Worm (Caenorhabditis elegans) whole organism, L2 larva: ENCODE results near the gene T08A9.13.

Source experiments
- C34F6.9 ChIP-seq: fragments of 150-350 bp; optimal IDR thresholded peaks from 2 replicates; lab custom pipeline; 2014; ENCODE audit warnings: missing biosample characterization, missing genetic modification characterization
- F13H6.1 ChIP-seq: sonication (generic microtip); optimal IDR thresholded peaks from 2 replicates; lab custom pipeline; 2016; ENCODE audit warnings: missing genetic modification characterization, missing compliant biosample characterization
- R02D3.7 ChIP-seq: fragments of 150-350 bp; optimal IDR thresholded peaks from 2 replicates; lab custom pipeline; 2014; ENCODE audit warnings: missing biosample characterization, missing genetic modification characterization
- Y55F3AM.14 ChIP-seq: fragments of 200-800 bp; sonication (Bioruptor generic); optimal IDR thresholded peaks from 2 replicates; lab custom pipeline; 2018; ENCODE audit warnings: mild to moderate bottlenecking, missing genetic modification characterization, missing compliant biosample characterization
- ZK546.5 ChIP-seq: sonication (generic microtip); optimal IDR thresholded peaks from 2 replicates; lab custom pipeline; 2017; ENCODE audit warnings: missing biosample characterization, missing genetic modification characterization
- alr-1 ChIP-seq: fragments of 150-350 bp; optimal IDR thresholded peaks from 2 replicates; lab custom pipeline; 2014; ENCODE audit warnings: missing biosample characterization, missing genetic modification characterization
- aly-2 ChIP-seq: fragments of 150-350 bp; optimal IDR thresholded peaks from 2 replicates; lab custom pipeline; 2014; ENCODE audit warnings: missing biosample characterization, missing genetic modification characterization
- ama-1 ChIP-seq: fragments of 150-350 bp; optimal IDR thresholded peaks from 2 replicates; lab custom pipeline; 2018; ENCODE audit warnings: inconsistent platforms
- blmp-1 ChIP-seq: sonication (generic microtip); optimal IDR thresholded peaks from 2 replicates; lab custom pipeline; 2017; ENCODE audit warnings: missing genetic modification characterization, mild to moderate bottlenecking, missing compliant biosample characterization, antibody characterized with exemption, moderate library complexity; ENCODE audit not compliant: insufficient read depth
- ceh-16 ChIP-seq: fragments of 150-350 bp; optimal IDR thresholded peaks from 2 replicates; lab custom pipeline; 2014; ENCODE audit warnings: missing biosample characterization, missing genetic modification characterization
- ceh-82 ChIP-seq: fragments of 150-350 bp; optimal IDR thresholded peaks from 2 replicates; lab custom pipeline; 2014; ENCODE audit warnings: missing biosample characterization, missing genetic modification characterization
- crh-2 ChIP-seq: sonication (generic microtip); optimal IDR thresholded peaks from 2 replicates; lab custom pipeline; 2017; ENCODE audit warnings: missing biosample characterization, missing genetic modification characterization
- dmd-4 ChIP-seq: sonication (generic microtip); optimal IDR thresholded peaks from 2 replicates; lab custom pipeline; 2017; ENCODE audit warnings: missing biosample characterization, missing genetic modification characterization
- egl-27 ChIP-seq: sonication (generic microtip); optimal IDR thresholded peaks from 3 replicates; lab custom pipeline; 2017; ENCODE audit warnings: missing biosample characterization, missing genetic modification reagents, missing genetic modification characterization
- elt-1 ChIP-seq: fragments of 150-350 bp; optimal IDR thresholded peaks from 2 replicates; lab custom pipeline; 2014; ENCODE audit warnings: missing biosample characterization, missing genetic modification characterization
- elt-3 ChIP-seq: sonication (generic microtip); optimal IDR thresholded peaks from 2 replicates; lab custom pipeline; 2017; ENCODE audit warnings: missing biosample characterization, missing genetic modification characterization
- fos-1 ChIP-seq: fragments of 150-350 bp; optimal IDR thresholded peaks from 2 replicates; lab custom pipeline; 2014; ENCODE audit warnings: missing biosample characterization, missing genetic modification characterization
- gmeb-1 ChIP-seq: fragments of 150-350 bp; optimal IDR thresholded peaks from 2 replicates; lab custom pipeline; 2014; ENCODE audit warnings: missing biosample characterization, missing genetic modification characterization
- lin-11 ChIP-seq: fragments of 150-350 bp; sonication (generic microtip); optimal IDR thresholded peaks from 2 replicates; lab custom pipeline; 2014; ENCODE audit warnings: missing biosample characterization, missing genetic modification characterization, inconsistent platforms, mixed read lengths
- lin-13 ChIP-seq: fragments of 150-350 bp; optimal IDR thresholded peaks from 2 replicates; lab custom pipeline; 2014; ENCODE audit warnings: missing biosample characterization, missing genetic modification reagents, missing genetic modification characterization
- lin-39 ChIP-seq: fragments of 150-350 bp; optimal IDR thresholded peaks from 2 replicates; lab custom pipeline; 2014; ENCODE audit warnings: missing biosample characterization, missing genetic modification reagents, missing genetic modification characterization
- lsy-2 ChIP-seq, 2 experiments: fragments of 150-350 bp in 1 of 2; sonication (generic microtip) in 1 of 2; optimal IDR thresholded peaks; 2 replicates each; lab custom pipeline; 2014 to 2017; ENCODE audit warnings: missing biosample characterization in 2 of 2, missing genetic modification characterization in 2 of 2
- mab-5 ChIP-seq: fragments of 150-350 bp; optimal IDR thresholded peaks from 2 replicates; lab custom pipeline; 2014; ENCODE audit warnings: missing biosample characterization, missing genetic modification characterization
- mbf-1 ChIP-seq: sonication (generic microtip); optimal IDR thresholded peaks from 2 replicates; lab custom pipeline; 2017; ENCODE audit warnings: missing biosample characterization, missing genetic modification characterization
- mdl-1 ChIP-seq, 2 experiments: fragments of 150-350 bp in 1 of 2; sonication (generic microtip) in 1 of 2; optimal IDR thresholded peaks; 2 replicates each; lab custom pipeline; 2017; ENCODE audit warnings: missing biosample characterization in 2 of 2, missing genetic modification characterization in 2 of 2
- nhr-10 ChIP-seq: sonication (generic microtip); optimal IDR thresholded peaks from 2 replicates; lab custom pipeline; 2017; ENCODE audit warnings: missing biosample characterization, missing genetic modification characterization
- nhr-11 ChIP-seq: fragments of 150-350 bp; optimal IDR thresholded peaks from 2 replicates; lab custom pipeline; 2014; ENCODE audit warnings: missing biosample characterization, missing genetic modification characterization
- nhr-12 ChIP-seq: fragments of 150-350 bp; optimal IDR thresholded peaks from 2 replicates; lab custom pipeline; 2014; ENCODE audit warnings: missing biosample characterization, missing genetic modification characterization
- nhr-129 ChIP-seq: fragments of 150-350 bp; optimal IDR thresholded peaks from 2 replicates; lab custom pipeline; 2014; ENCODE audit warnings: missing biosample characterization, missing genetic modification characterization
- nhr-21 ChIP-seq: fragments of 150-350 bp; optimal IDR thresholded peaks from 2 replicates; lab custom pipeline; 2014; ENCODE audit warnings: missing biosample characterization, missing genetic modification characterization
- nhr-23 ChIP-seq: fragments of 150-350 bp; optimal IDR thresholded peaks from 2 replicates; lab custom pipeline; 2014; ENCODE audit warnings: missing biosample characterization, missing genetic modification reagents, missing genetic modification characterization
- nhr-237 ChIP-seq: fragments of 150-350 bp; optimal IDR thresholded peaks from 2 replicates; lab custom pipeline; 2014; ENCODE audit warnings: missing biosample characterization, missing genetic modification characterization
- nhr-25 ChIP-seq: fragments of 150-350 bp; sonication (generic microtip); optimal IDR thresholded peaks from 3 replicates; lab custom pipeline; 2014; ENCODE audit warnings: missing biosample characterization, missing genetic modification characterization
- nhr-6 ChIP-seq: fragments of 150-350 bp; optimal IDR thresholded peaks from 2 replicates; lab custom pipeline; 2014; ENCODE audit warnings: missing biosample characterization, missing genetic modification characterization
- nhr-77 ChIP-seq: fragments of 150-350 bp; optimal IDR thresholded peaks from 2 replicates; lab custom pipeline; 2014; ENCODE audit warnings: missing biosample characterization, missing genetic modification characterization
- peb-1 ChIP-seq: fragments of 150-350 bp; optimal IDR thresholded peaks from 2 replicates; lab custom pipeline; 2014; ENCODE audit warnings: missing biosample characterization, missing genetic modification characterization
- sem-4 ChIP-seq: fragments of 150-350 bp; optimal IDR thresholded peaks from 2 replicates; lab custom pipeline; 2014; ENCODE audit warnings: missing biosample characterization, missing genetic modification reagents, missing genetic modification characterization
- skn-1 ChIP-seq: sonication (generic microtip); optimal IDR thresholded peaks from 2 replicates; lab custom pipeline; 2017; ENCODE audit warnings: missing biosample characterization, missing genetic modification characterization
- sma-3 ChIP-seq: sonication (generic microtip); optimal IDR thresholded peaks from 2 replicates; lab custom pipeline; 2016; ENCODE audit warnings: missing genetic modification reagents, missing genetic modification characterization, missing compliant biosample characterization
- sma-9 ChIP-seq, 2 experiments: fragments of 150-350 bp in 1 of 2; sonication (generic microtip) in 1 of 2; optimal IDR thresholded peaks; 2 replicates each; lab custom pipeline; 2014 to 2016; ENCODE audit warnings: missing genetic modification characterization in 2 of 2, mild to moderate bottlenecking in 1 of 2, missing biosample characterization in 1 of 2, missing compliant biosample characterization in 1 of 2, missing genetic modification reagents in 1 of 2, moderate library complexity in 1 of 2
- snpc-4 ChIP-seq: fragments of 150-350 bp; optimal IDR thresholded peaks from 2 replicates; lab custom pipeline; 2014; ENCODE audit warnings: missing biosample characterization, missing genetic modification characterization
- unc-39 ChIP-seq: fragments of 150-350 bp; optimal IDR thresholded peaks from 2 replicates; lab custom pipeline; 2014; ENCODE audit warnings: missing biosample characterization, missing genetic modification characterization
- unc-55 ChIP-seq: fragments of 150-350 bp; sonication (generic microtip); optimal IDR thresholded peaks from 3 replicates; lab custom pipeline; 2014; ENCODE audit warnings: missing biosample characterization, missing genetic modification reagents, missing genetic modification characterization
- unc-62 ChIP-seq: fragments of 150-350 bp; optimal IDR thresholded peaks from 2 replicates; lab custom pipeline; 2014; ENCODE audit warnings: missing biosample characterization, missing genetic modification reagents, missing genetic modification characterization
- zag-1 ChIP-seq: fragments of 150-350 bp; optimal IDR thresholded peaks from 2 replicates; lab custom pipeline; 2014; ENCODE audit warnings: missing biosample characterization, missing genetic modification characterization
- ztf-1 ChIP-seq: fragments of 200-800 bp; sonication (Bioruptor generic); conservative IDR thresholded peaks from 2 replicates; pipeline ENCODE4 v1.3.6; 2022; ENCODE audit warnings: missing genetic modification characterization, missing compliant biosample characterization
- ztf-11 ChIP-seq: sonication (generic microtip); optimal IDR thresholded peaks from 2 replicates; lab custom pipeline; 2017; ENCODE audit warnings: missing biosample characterization, missing genetic modification characterization
- ztf-4 ChIP-seq: fragments of 150-350 bp; optimal IDR thresholded peaks from 2 replicates; lab custom pipeline; 2014; ENCODE audit warnings: missing biosample characterization, missing genetic modification characterization

The T08A9.13 gene

ce11 chrX:7340915-7341559 lies 18.8 kb upstream of the T08A9.13 start, which contains the start of gene C07D8.6:
TSS of gene C07D8.6 (plus strand) at chrX:7341509.
- TF ChIP-seq blmp-1, result no peak
- TF ChIP-seq ceh-16, result no peak
- peak; percentile 88 for TF ChIP-seq skn-1 (tag; lab: Kevin White, UChicago)
- TF ChIP-seq Y55F3AM.14 (GFP tag; lab: Kevin White, UChicago), result no peak
- TF ChIP-seq gmeb-1 (tag; lab: Kevin White, UChicago), result peak; percentile 40
- TF ChIP-seq nhr-11 (tag; lab: Kevin White, UChicago), result no peak
- no peak for TF ChIP-seq unc-39
- no peak for TF ChIP-seq ZK546.5 (tag; lab: Kevin White, UChicago)
- peak; percentile 37 for TF ChIP-seq sma-3
- no peak for TF ChIP-seq unc-55 (GFP tag; lab: Kevin White, UChicago)
- TF ChIP-seq crh-2 (tag; lab: Kevin White, UChicago), result peak; percentile 78
- no peak for TF ChIP-seq ztf-11 (tag; lab: Kevin White, UChicago)
- no peak for TF ChIP-seq egl-27
- TF ChIP-seq ceh-82 (tag; lab: Kevin White, UChicago), result no peak
- no peak for TF ChIP-seq R02D3.7
- TF ChIP-seq ama-1, result no peak
- TF ChIP-seq mab-5 (tag; lab: Kevin White, UChicago), result no peak
- TF ChIP-seq sem-4 (tag; lab: Kevin White, UChicago), result no peak
- TF ChIP-seq nhr-10, result no peak
- TF ChIP-seq elt-1 (tag; lab: Kevin White, UChicago), result no peak
- no peak for TF ChIP-seq nhr-6 (tag; lab: Kevin White, UChicago)
- TF ChIP-seq lin-11 (tag; lab: Kevin White, UChicago), result no peak
- TF ChIP-seq elt-3 (tag; lab: Kevin White, UChicago), result no peak
- peak in 1 of 2 experiments; percentile 9 for TF ChIP-seq mdl-1 (tag; optimal IDR thresholded peaks at IDR 0.05; lab: Kevin White, UChicago)
- TF ChIP-seq ztf-1 (GFP tag; lab: Robert Waterston, UW), result no peak
- peak; percentile 57 for TF ChIP-seq nhr-129
- no peak for TF ChIP-seq dmd-4 (tag; lab: Kevin White, UChicago)
- no peak for TF ChIP-seq nhr-12 (tag; lab: Kevin White, UChicago)
- no peak for TF ChIP-seq peb-1 (tag; lab: Kevin White, UChicago)
- no peak for TF ChIP-seq nhr-237 (tag; lab: Kevin White, UChicago)
- no peak for TF ChIP-seq unc-62 (GFP tag; lab: Kevin White, UChicago)
- TF ChIP-seq lin-39, result no peak
- no peak for TF ChIP-seq ztf-4 (tag; lab: Kevin White, UChicago)
- peak; percentile 79 for TF ChIP-seq sma-9 (GFP tag; optimal IDR thresholded peaks at IDR 0.05; lab: Kevin White, UChicago)
- TF ChIP-seq sma-9 (tag; optimal IDR thresholded peaks at IDR 0.05; lab: Kevin White, UChicago), result no peak
- TF ChIP-seq zag-1 (tag; lab: Kevin White, UChicago), result no peak
- no peak for TF ChIP-seq nhr-21 (tag; lab: Kevin White, UChicago)
- no peak for TF ChIP-seq alr-1
- no peak for TF ChIP-seq C34F6.9
- TF ChIP-seq lin-13 (GFP tag; lab: Kevin White, UChicago), result no peak
- TF ChIP-seq fos-1 (tag; lab: Kevin White, UChicago), result peak; percentile 96
- peak; percentile 44 for TF ChIP-seq F13H6.1 (tag; lab: Kevin White, UChicago)
- no peak for TF ChIP-seq nhr-77
- no peak for TF ChIP-seq nhr-23 (tag; lab: Kevin White, UChicago)
- no peak for TF ChIP-seq aly-2 (tag; lab: Kevin White, UChicago)
- no peak for TF ChIP-seq nhr-25 (tag; lab: Kevin White, UChicago)
- no peak for TF ChIP-seq mbf-1 (tag; lab: Kevin White, UChicago)
- TF ChIP-seq lsy-2 (tag; optimal IDR thresholded peaks at IDR 0.05; lab: Kevin White, UChicago), result peak in 1 of 2 experiments; percentile 25
- no peak for TF ChIP-seq snpc-4 (tag; lab: Kevin White, UChicago)
